Worm (Caenorhabditis elegans) whole organism, early embryonic: ENCODE results near the gene T17A3.12.

ENCODE experiments used
- F13C5.2 ChIP-seq: sonication (generic microtip); optimal IDR thresholded peaks from 2 replicates; lab custom pipeline; 2017; ENCODE audit warnings: mild to moderate bottlenecking, missing genetic modification characterization, inconsistent platforms, missing compliant biosample characterization
- aly-1 ChIP-seq: sonication (generic microtip); optimal IDR thresholded peaks from 2 replicates; lab custom pipeline; 2016; ENCODE audit warnings: missing genetic modification characterization, missing compliant biosample characterization
- ama-1 ChIP-seq: fragments of 150-350 bp; optimal IDR thresholded peaks from 2 replicates; lab custom pipeline; 2014
- ceh-13 ChIP-seq: fragments of 200-800 bp; sonication (Bioruptor generic); optimal IDR thresholded peaks from 2 replicates; lab custom pipeline; 2018; ENCODE audit warnings: mild to moderate bottlenecking, missing genetic modification characterization, missing compliant biosample characterization
- ceh-36 ChIP-seq: sonication (generic microtip); optimal IDR thresholded peaks from 2 replicates; lab custom pipeline; 2016; ENCODE audit warnings: missing genetic modification characterization, inconsistent platforms, missing compliant biosample characterization
- ets-7 ChIP-seq: sonication (generic microtip); optimal IDR thresholded peaks from 2 replicates; lab custom pipeline; 2016; ENCODE audit warnings: missing genotype, missing genetic modification characterization, missing compliant biosample characterization
- flt-1 ChIP-seq: fragments of 200-800 bp; sonication (Bioruptor generic); IDR thresholded peaks from 2 replicates; pipeline ENCODE4 v1.3.6; 2022; ENCODE audit warnings: missing genetic modification characterization, missing compliant biosample characterization
- hmbx-1 ChIP-seq: sonication (generic microtip); optimal IDR thresholded peaks from 2 replicates; lab custom pipeline; 2016; ENCODE audit warnings: mild to moderate bottlenecking, missing genetic modification characterization, missing compliant biosample characterization
- hnd-1 ChIP-seq: sonication (generic microtip); optimal IDR thresholded peaks from 2 replicates; lab custom pipeline; 2016; ENCODE audit warnings: missing genetic modification characterization, missing compliant biosample characterization
- sea-1 ChIP-seq: fragments of 200-800 bp; sonication (Bioruptor generic); conservative IDR thresholded peaks from 2 replicates; pipeline ENCODE4 v1.3.6; 2022; ENCODE audit warnings: missing genetic modification characterization, missing compliant biosample characterization
- tbx-11 ChIP-seq: fragments of 200-800 bp; sonication (Bioruptor generic); IDR thresholded peaks from 2 replicates; pipeline ENCODE4 v1.3.6; 2022; ENCODE audit warnings: missing genetic modification characterization, missing compliant biosample characterization
- tra-4 ChIP-seq: sonication (generic microtip); optimal IDR thresholded peaks from 2 replicates; lab custom pipeline; 2017; ENCODE audit warnings: missing genetic modification characterization, missing compliant biosample characterization

DNA sequence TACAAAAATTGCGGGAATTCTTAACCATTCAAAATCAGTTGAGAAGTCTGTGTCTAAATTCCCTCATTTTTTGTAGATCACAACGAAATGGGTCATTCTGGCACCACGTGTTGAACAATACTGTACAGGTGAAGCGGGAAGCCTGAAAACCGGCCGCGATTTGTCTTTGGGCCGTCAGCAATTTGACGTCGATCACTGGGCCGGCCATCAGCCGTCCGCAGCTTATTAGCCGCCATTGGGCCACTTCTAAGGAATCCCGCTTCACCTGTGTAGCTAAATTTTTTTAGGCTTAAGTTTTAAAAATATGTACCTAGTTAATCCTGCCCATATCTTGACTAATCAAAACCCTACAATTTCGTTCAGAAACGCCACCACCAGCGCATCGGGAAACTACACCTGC lies 14.7 kb upstream of the T17A3.12 start:
- TF ChIP-seq ama-1 (lab: Kevin White, UChicago) (no peak), hmbx-1 (tag; lab: Kevin White, UChicago) (no peak), aly-1 (tag; lab: Kevin White, UChicago) (no peak), tbx-11 (no peak), flt-1 (GFP tag; lab: Robert Waterston, UW) (no peak), F13C5.2 (tag; lab: Kevin White, UChicago) (no peak), hnd-1 (no peak), ceh-13 (GFP tag; lab: Kevin White, UChicago) (no peak), ceh-36 (tag; lab: Kevin White, UChicago) (no peak), sea-1 (GFP tag; lab: Robert Waterston, UW) (no peak), ets-7 (no peak), tra-4 (tag; lab: Kevin White, UChicago) (no peak)
